Fruit fly (Drosophila melanogaster): ENCODE results near the gene CG15211.

DNA sequence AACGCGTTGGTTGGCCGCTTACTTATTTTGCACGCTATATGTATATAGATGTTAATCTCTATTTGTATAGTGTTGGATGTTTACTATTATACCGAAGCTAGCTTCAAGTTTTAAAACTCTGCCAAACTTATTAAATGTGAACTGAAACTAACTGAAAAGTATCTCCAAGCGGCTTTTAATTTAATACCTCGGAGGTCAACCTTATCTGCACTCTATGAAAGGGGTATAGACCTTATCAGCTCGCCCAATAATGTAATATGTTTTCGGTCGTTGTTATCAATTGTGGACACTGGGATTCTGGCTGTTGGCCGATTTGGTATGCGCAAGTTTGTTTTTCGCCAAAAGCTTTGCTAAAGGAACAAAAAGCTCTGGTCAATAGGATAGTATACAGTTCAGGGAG lies 23.7 kb upstream of the CG15211 start:
- TF ChIP-seq h (optimal IDR thresholded peaks at IDR 0.05) (no peak), psq (optimal IDR thresholded peaks at IDR 0.05) (no peak), Sin3A (optimal IDR thresholded peaks at IDR 0.05) (no peak), Myc (optimal IDR thresholded peaks at IDR 0.05) (no peak), insv (optimal IDR thresholded peaks at IDR 0.05) (no peak), ttk (optimal IDR thresholded peaks at IDR 0.05) (no peak)

Measured in Kc167 (cell line).